Worm (Caenorhabditis elegans) whole organism, L1 larva: ENCODE data around the gene Y47D7A.3.
A peak's percentile ranks its signal among the peaks of the same experiment; 100 is the strongest.

ENCODE experiments used
- C04F5.9 ChIP-seq: sonication (generic microtip); optimal IDR thresholded peaks from 2 replicates; lab custom pipeline; 2016; ENCODE audit warnings: missing genetic modification characterization, missing compliant biosample characterization
- C16A3.4 ChIP-seq: fragments of 150-350 bp; optimal IDR thresholded peaks from 2 replicates; lab custom pipeline; 2014; ENCODE audit warnings: missing biosample characterization, missing genetic modification characterization
- blmp-1 ChIP-seq: fragments of 150-350 bp; optimal IDR thresholded peaks from 2 replicates; lab custom pipeline; 2014; ENCODE audit warnings: missing biosample characterization, missing genetic modification characterization
- ceh-8 ChIP-seq: fragments of 200-800 bp; sonication (Bioruptor generic); optimal IDR thresholded peaks from 2 replicates; lab custom pipeline; 2018; ENCODE audit warnings: mild to moderate bottlenecking, missing genetic modification characterization, moderate library complexity, missing compliant biosample characterization
- ceh-82 ChIP-seq, 3 experiments: fragments of 150-350 bp in 1 of 3; sonication (generic microtip) in 2 of 3; optimal IDR thresholded peaks; 2 replicates each; lab custom pipeline; 2014 to 2017; ENCODE audit warnings: missing biosample characterization in 3 of 3, missing genetic modification characterization in 3 of 3
- ces-1 ChIP-seq: fragments of 150-350 bp; optimal IDR thresholded peaks from 2 replicates; lab custom pipeline; 2014; ENCODE audit warnings: missing biosample characterization, missing genetic modification reagents, missing genetic modification characterization
- dpl-1 ChIP-seq, 3 experiments: fragments of 150-350 bp in 2 of 3; sonication (generic microtip) in 1 of 3; optimal IDR thresholded peaks; 2 replicates each; lab custom pipeline; 2014 to 2017; ENCODE audit warnings: missing biosample characterization in 3 of 3, missing genetic modification characterization in 3 of 3, missing genetic modification reagents in 3 of 3
- efl-1 ChIP-seq, 4 experiments: fragments of 150-350 bp; optimal IDR thresholded peaks in 3 of 4; peaks in 1 of 4; 1 replicate in 1 of 4; 2 replicates in 3 of 4; lab custom pipeline; 2014; ENCODE audit warnings: missing biosample characterization in 2 of 4, missing genetic modification characterization in 2 of 4, missing genetic modification reagents in 2 of 4
- efl-3 ChIP-seq: fragments of 200-800 bp; sonication (Bioruptor generic); optimal IDR thresholded peaks from 2 replicates; lab custom pipeline; 2018; ENCODE audit warnings: mild to moderate bottlenecking, missing genetic modification characterization, missing compliant biosample characterization
- ets-5 ChIP-seq: fragments of 200-800 bp; sonication (Bioruptor generic); IDR thresholded peaks from 2 replicates; pipeline ENCODE4 v1.3.6; 2022; ENCODE audit warnings: missing genetic modification characterization, missing compliant biosample characterization
- fkh-10 ChIP-seq: sonication (generic microtip); optimal IDR thresholded peaks from 2 replicates; lab custom pipeline; 2017; ENCODE audit warnings: missing biosample characterization, missing genetic modification reagents, missing genetic modification characterization
- fkh-4 ChIP-seq: sonication (generic microtip); optimal IDR thresholded peaks from 2 replicates; lab custom pipeline; 2016; ENCODE audit warnings: missing compliant biosample characterization, missing genetic modification characterization, borderline replicate concordance
- fkh-8 ChIP-seq: sonication (generic microtip); optimal IDR thresholded peaks from 2 replicates; lab custom pipeline; 2016; ENCODE audit warnings: mild to moderate bottlenecking, missing genetic modification characterization, missing compliant biosample characterization
- grh-1 ChIP-seq: fragments of 200-800 bp; sonication (Bioruptor generic); IDR thresholded peaks from 2 replicates; pipeline ENCODE4 v1.3.6; 2022; ENCODE audit warnings: missing genetic modification reagents, missing genetic modification characterization, missing compliant biosample characterization
- hlh-4 ChIP-seq: sonication (generic microtip); optimal IDR thresholded peaks from 2 replicates; lab custom pipeline; 2016; ENCODE audit warnings: mild to moderate bottlenecking, missing genetic modification characterization, missing compliant biosample characterization
- hpl-2 ChIP-seq: fragments of 150-350 bp; optimal IDR thresholded peaks from 2 replicates; lab custom pipeline; 2014; ENCODE audit warnings: missing biosample characterization, missing genetic modification reagents, missing genetic modification characterization
- lin-13 ChIP-seq: fragments of 150-350 bp; optimal IDR thresholded peaks from 2 replicates; lab custom pipeline; 2014; ENCODE audit warnings: missing biosample characterization, missing genetic modification reagents, missing genetic modification characterization
- lin-14 ChIP-seq: fragments of 200-800 bp; sonication (Bioruptor generic); optimal IDR thresholded peaks from 2 replicates; lab custom pipeline; 2018; ENCODE audit warnings: mild to moderate bottlenecking, missing genetic modification characterization, moderate library complexity, missing compliant biosample characterization
- lin-35 ChIP-seq, 2 experiments: fragments of 150-350 bp; optimal IDR thresholded peaks; 2 replicates each; lab custom pipeline; 2014; ENCODE audit warnings: missing biosample characterization in 2 of 2, missing genetic modification characterization in 2 of 2, missing genetic modification reagents in 2 of 2
- lir-3 ChIP-seq: sonication (generic microtip); optimal IDR thresholded peaks from 2 replicates; lab custom pipeline; 2016; ENCODE audit warnings: mild to moderate bottlenecking, missing genetic modification characterization, moderate library complexity, missing compliant biosample characterization; ENCODE audit not compliant: poor library complexity
- lsy-2 ChIP-seq, 2 experiments: fragments of 150-350 bp; optimal IDR thresholded peaks; 2 replicates each; lab custom pipeline; 2014; ENCODE audit warnings: missing biosample characterization in 2 of 2, missing genetic modification characterization in 2 of 2
- mep-1 ChIP-seq: fragments of 150-350 bp; optimal IDR thresholded peaks from 2 replicates; lab custom pipeline; 2014; ENCODE audit warnings: missing biosample characterization, missing genetic modification characterization
- nhr-19 ChIP-seq: fragments of 200-800 bp; sonication (Bioruptor generic); conservative IDR thresholded peaks from 2 replicates; pipeline ENCODE4 v1.3.6; 2022; ENCODE audit warnings: missing genetic modification characterization, missing compliant biosample characterization
- nhr-20 ChIP-seq: sonication (generic microtip); optimal IDR thresholded peaks from 2 replicates; lab custom pipeline; 2016; ENCODE audit warnings: mild to moderate bottlenecking, missing genetic modification characterization, missing compliant biosample characterization
- nhr-71 ChIP-seq: sonication (generic microtip); optimal IDR thresholded peaks from 2 replicates; lab custom pipeline; 2016; ENCODE audit warnings: mild to moderate bottlenecking, missing genetic modification characterization, moderate library complexity, missing compliant biosample characterization
- nhr-84 ChIP-seq: sonication (generic microtip); optimal IDR thresholded peaks from 2 replicates; lab custom pipeline; 2017; ENCODE audit warnings: missing biosample characterization, missing genetic modification characterization
- rnt-1 ChIP-seq: sonication (generic microtip); optimal IDR thresholded peaks from 2 replicates; lab custom pipeline; 2016; ENCODE audit warnings: mild to moderate bottlenecking, missing genetic modification characterization, moderate library complexity, missing compliant biosample characterization
- snpc-4 ChIP-seq: fragments of 150-350 bp; optimal IDR thresholded peaks from 2 replicates; lab custom pipeline; 2014; ENCODE audit warnings: missing biosample characterization, missing genetic modification characterization
- swsn-7 ChIP-seq: sonication (generic microtip); optimal IDR thresholded peaks from 2 replicates; lab custom pipeline; 2016; ENCODE audit warnings: missing genetic modification characterization, missing compliant biosample characterization
- tlp-1 ChIP-seq: fragments of 150-350 bp; optimal IDR thresholded peaks from 2 replicates; lab custom pipeline; 2014; ENCODE audit warnings: missing biosample characterization, missing genetic modification characterization

The Y47D7A.3 gene

DNA sequence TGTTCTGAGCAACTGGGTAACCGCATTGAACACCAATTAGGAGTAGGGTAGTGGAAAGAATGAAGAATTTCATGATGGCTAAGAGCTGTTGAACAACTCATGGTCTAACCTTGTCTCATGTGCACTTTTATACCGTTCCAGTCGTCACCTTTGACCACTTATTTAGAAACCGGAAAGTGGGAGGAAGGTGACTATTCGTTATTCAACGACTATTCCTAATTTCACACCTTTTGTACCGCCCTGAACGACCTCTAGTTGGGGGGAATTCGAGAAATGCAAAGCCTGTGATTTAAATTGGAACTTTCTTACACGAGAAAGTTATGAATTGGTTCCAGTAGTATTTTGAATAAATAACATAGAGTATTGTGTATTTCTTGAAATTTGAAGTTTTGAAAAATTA lies 18.8 kb downstream of the Y47D7A.3 start, which contains the start of gene Y47D7A.12:
Y47D7A.12 (minus strand) TSS at position 101 of the 400 bp plus-strand sequence.
- TF ChIP-seq C04F5.9 (tag; lab: Kevin White, UChicago) = no peak
- no peak for TF ChIP-seq ceh-82 (tag; optimal IDR thresholded peaks at IDR 0.05; lab: Kevin White, UChicago)
- TF ChIP-seq lin-14 (GFP tag; lab: Kevin White, UChicago) = no peak
- no peak for TF ChIP-seq tlp-1
- no peak for TF ChIP-seq fkh-8 (tag; lab: Kevin White, UChicago)
- no peak for TF ChIP-seq ceh-8
- TF ChIP-seq lin-35 (GFP tag; optimal IDR thresholded peaks at IDR 0.05; lab: Kevin White, UChicago) = no peak
- TF ChIP-seq fkh-10 (GFP tag; lab: Kevin White, UChicago) = no peak
- TF ChIP-seq lin-13 (GFP tag; lab: Kevin White, UChicago) = no peak
- TF ChIP-seq nhr-84 (tag; lab: Kevin White, UChicago) = no peak
- TF ChIP-seq grh-1 (GFP tag; lab: Robert Waterston, UW) = no peak
- TF ChIP-seq mep-1 (tag; lab: Kevin White, UChicago) = no peak
- TF ChIP-seq fkh-4 (tag; lab: Kevin White, UChicago) = no peak
- no peak for TF ChIP-seq lir-3 (tag; lab: Kevin White, UChicago)
- TF ChIP-seq ets-5 (GFP tag; lab: Robert Waterston, UW) = no peak
- no peak for TF ChIP-seq efl-3 (GFP tag; lab: Kevin White, UChicago)
- TF ChIP-seq hpl-2 (GFP tag; lab: Kevin White, UChicago) = no peak
- no peak for TF ChIP-seq ces-1
- TF ChIP-seq nhr-19 (GFP tag; lab: Robert Waterston, UW) = no peak
- TF ChIP-seq, all 84 proteins: peak for 0

DNA sequence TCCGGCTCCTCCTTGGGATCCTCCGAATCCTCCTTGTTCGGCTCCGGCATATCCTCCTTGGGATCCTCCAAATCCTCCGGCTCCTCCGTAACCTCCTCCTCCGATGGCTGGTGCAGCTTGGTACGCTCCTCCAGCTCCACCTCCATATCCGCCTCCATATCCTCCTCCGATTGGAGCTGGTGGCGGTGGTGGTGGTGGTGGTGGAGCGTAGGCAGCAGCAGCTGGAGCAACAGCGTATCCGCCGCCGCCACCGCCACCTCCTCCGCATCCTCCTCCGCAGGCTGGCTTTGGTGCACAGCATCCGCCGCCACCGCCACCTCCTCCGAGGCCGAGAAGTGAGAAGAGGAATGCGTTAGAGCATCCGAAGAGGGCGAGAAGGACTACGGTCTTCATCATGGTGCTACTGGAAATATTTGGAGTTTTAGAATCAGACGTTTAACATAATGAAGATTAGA lies 22.1 kb downstream of the Y47D7A.3 start, which contains the start of gene Y47D7A.15:
Y47D7A.15 (minus strand) TSS at position 405 of the 455 bp plus-strand sequence.
- TF ChIP-seq ceh-8 (peak; percentile 62), dpl-1 (GFP tag; optimal IDR thresholded peaks at IDR 0.05; lab: Kevin White, UChicago) (no peak)

DNA sequence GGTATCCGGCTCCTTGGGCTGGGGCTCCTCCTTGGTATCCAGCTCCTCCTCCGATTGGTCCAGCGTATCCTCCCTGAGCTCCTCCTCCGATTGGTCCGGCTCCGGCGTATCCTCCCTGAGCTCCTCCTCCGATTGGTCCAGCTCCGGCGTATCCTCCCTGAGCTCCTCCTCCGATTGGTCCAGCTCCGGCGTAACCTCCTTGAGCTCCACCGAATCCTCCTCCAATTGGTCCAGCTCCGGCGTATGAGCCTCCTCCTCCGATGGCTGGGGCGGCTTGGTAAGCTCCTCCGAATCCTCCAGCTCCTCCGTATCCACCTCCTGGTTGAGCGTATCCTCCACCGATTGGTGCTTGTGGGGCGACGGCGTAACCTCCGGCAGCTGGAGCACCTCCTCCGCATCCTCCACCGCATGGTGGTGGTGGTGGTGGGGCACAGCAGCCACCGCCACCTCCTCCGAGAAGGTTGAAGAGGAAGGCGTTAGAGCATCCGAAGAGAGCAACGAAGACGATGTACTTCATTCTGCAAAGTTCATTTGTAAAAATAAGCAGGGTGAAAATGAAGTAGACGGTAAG lies 24.8 kb downstream of the Y47D7A.3 start, which contains the start of gene Y47D7A.13:
Y47D7A.13 (minus strand) TSS at position 517 of the 571 bp plus-strand sequence.
- TF ChIP-seq lin-35 (GFP tag; optimal IDR thresholded peaks at IDR 0.05; lab: Kevin White, UChicago) = no peak
- TF ChIP-seq ceh-8 = peak; percentile 52

DNA sequence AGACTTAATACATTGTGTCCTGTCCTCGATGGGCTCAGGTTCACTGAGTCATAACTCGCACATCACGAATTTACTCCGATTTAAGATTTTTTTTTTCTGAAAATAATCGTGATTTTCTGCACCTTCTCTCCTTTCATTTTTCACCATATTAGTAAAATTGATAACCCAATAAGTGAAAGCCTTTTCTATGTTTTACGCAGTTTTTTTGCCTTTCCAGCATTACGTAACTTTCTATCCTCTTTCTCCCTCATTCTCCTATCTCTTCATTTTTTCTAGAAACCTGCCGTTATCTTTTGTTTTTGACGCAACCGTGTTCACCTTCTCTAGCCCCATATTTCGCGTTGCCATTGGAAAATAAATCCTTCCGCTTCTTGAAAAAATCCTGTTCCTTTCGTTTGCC lies 26.5 kb downstream of the Y47D7A.3 start:
- TF ChIP-seq lsy-2 (tag; optimal IDR thresholded peaks at IDR 0.05; lab: Kevin White, UChicago) (no peak), blmp-1 (tag; lab: Kevin White, UChicago) (peak; percentile 59), swsn-7 (tag; lab: Kevin White, UChicago) (no peak), nhr-71 (tag; lab: Kevin White, UChicago) (no peak), rnt-1 (tag; lab: Kevin White, UChicago) (no peak)

DNA sequence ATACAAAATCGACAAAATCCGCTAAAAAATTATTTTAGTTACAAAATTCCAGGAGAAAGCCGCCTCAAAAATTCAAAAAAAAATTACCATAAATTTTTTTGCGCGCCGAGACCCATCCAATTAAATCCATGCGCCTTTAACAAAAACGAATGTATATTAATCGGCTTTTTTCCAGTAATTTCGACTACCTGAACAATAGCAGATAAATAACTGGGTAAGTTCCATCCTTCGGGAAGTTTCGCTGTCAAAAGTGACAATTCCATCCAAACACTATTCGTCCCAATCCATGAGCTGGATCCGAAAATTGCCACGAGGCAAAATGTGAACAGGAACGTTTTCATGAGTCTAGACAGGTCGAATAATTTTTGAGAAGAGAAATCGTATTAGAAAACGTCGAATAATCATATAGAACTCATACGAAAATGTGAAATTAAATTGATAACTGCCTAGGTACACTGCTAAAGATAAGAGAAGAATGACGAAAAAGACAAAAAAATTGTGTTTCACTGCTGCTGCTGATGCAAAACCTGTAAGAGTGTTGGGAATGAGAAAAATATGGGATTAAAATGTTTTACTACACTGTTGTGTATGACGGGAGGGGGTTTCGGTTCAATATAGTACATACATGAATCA lies 32.1 kb downstream of the Y47D7A.3 start, which contains the start of gene rft-1:
rft-1 (minus strand) TSS at position 475 of the 633 bp plus-strand sequence.
- TF ChIP-seq efl-1 (optimal IDR thresholded peaks at IDR 0.05; lab: Kevin White, UChicago) = no peak
- peak in 1 of 2 experiments; percentile 88 for TF ChIP-seq efl-1 (GFP tag; optimal IDR thresholded peaks at IDR 0.05 in 1 of 2; lab: Kevin White, UChicago)
- TF ChIP-seq lin-35 (GFP tag; optimal IDR thresholded peaks at IDR 0.05; lab: Kevin White, UChicago) = peak in 1 of 2 experiments; percentile 21
- no peak for TF ChIP-seq hlh-4 (tag; lab: Kevin White, UChicago)
- no peak for TF ChIP-seq lir-3 (tag; lab: Kevin White, UChicago)
- no peak for TF ChIP-seq grh-1 (GFP tag; lab: Robert Waterston, UW)
- TF ChIP-seq nhr-20 (tag; lab: Kevin White, UChicago) = peak; percentile 23
- no peak for TF ChIP-seq lsy-2 (tag; optimal IDR thresholded peaks at IDR 0.05; lab: Kevin White, UChicago)
- TF ChIP-seq C16A3.4 (tag; lab: Kevin White, UChicago) = no peak
- TF ChIP-seq snpc-4 = no peak
